Fruit fly (Drosophila melanogaster) whole organism, embryonic: ENCODE results near the gene CG2256.
A peak's percentile ranks its signal among the peaks of the same experiment; 100 is the strongest.

Source experiments
- Antp ChIP-seq: fragments of 200-800 bp; sonication (Bioruptor generic); optimal IDR thresholded peaks from 3 replicates; lab custom pipeline; 2016; ENCODE audit warnings: missing biosample characterization, missing genetic modification characterization
- Awh ChIP-seq: fragments of 200-800 bp; sonication (Bioruptor generic); IDR thresholded peaks from 2 replicates; pipeline ENCODE4, ENCODE4 v1.3.6; 2022; ENCODE audit warnings: missing biosample characterization, missing genetic modification characterization
- CG10366 ChIP-seq: fragments of 200-800 bp; sonication (Bioruptor generic); IDR thresholded peaks from 2 replicates; pipeline ENCODE4 v1.3.6; 2022; ENCODE audit warnings: missing biosample characterization, missing genetic modification characterization
- CG13775 ChIP-seq: fragments of 200-800 bp; sonication (Bioruptor generic); optimal IDR thresholded peaks from 3 replicates; lab custom pipeline; 2017; ENCODE audit warnings: missing biosample characterization, mild to moderate bottlenecking, missing genetic modification characterization
- CG14050 ChIP-seq: fragments of 200-800 bp; sonication (Bioruptor generic); IDR thresholded peaks from 3 replicates; pipeline ENCODE4 v1.3.6; 2022; ENCODE audit warnings: missing biosample characterization, missing genetic modification characterization
- CG14965 ChIP-seq: fragments of 200-800 bp; sonication (Bioruptor generic); optimal IDR thresholded peaks from 2 replicates; lab custom pipeline; 2016; ENCODE audit warnings: missing biosample characterization, missing genetic modification characterization, borderline replicate concordance
- CG1603 ChIP-seq: fragments of 200-800 bp; sonication (Bioruptor generic); optimal IDR thresholded peaks from 2 replicates; lab custom pipeline; 2019; ENCODE audit warnings: missing biosample characterization, mild to moderate bottlenecking, missing genetic modification characterization, moderate library complexity
- CG17361 ChIP-seq: fragments of 200-800 bp; sonication (Bioruptor generic); IDR thresholded peaks from 3 replicates; pipeline ENCODE4 v1.3.6; 2022; ENCODE audit warnings: missing biosample characterization, missing genetic modification characterization
- CG17612 ChIP-seq: fragments of 200-800 bp; sonication (Bioruptor generic); IDR thresholded peaks from 2 replicates; pipeline ENCODE4 v1.3.6; 2022; ENCODE audit warnings: missing biosample characterization, missing genetic modification characterization
- CG2712 ChIP-seq: fragments of 200-800 bp; optimal IDR thresholded peaks from 3 replicates; lab custom pipeline; 2019; ENCODE audit warnings: missing biosample characterization, mild to moderate bottlenecking, missing genetic modification characterization, moderate library complexity
- CG3065 ChIP-seq: fragments of 200-800 bp; sonication (Bioruptor generic); optimal IDR thresholded peaks from 2 replicates; lab custom pipeline; 2016; ENCODE audit warnings: missing biosample characterization, missing genetic modification characterization
- CG3281 ChIP-seq: fragments of 200-800 bp; sonication (Bioruptor generic); optimal IDR thresholded peaks from 3 replicates; lab custom pipeline; 2017; ENCODE audit warnings: missing biosample characterization, mild to moderate bottlenecking, missing genetic modification characterization
- CG5245 ChIP-seq: fragments of 200-800 bp; sonication (Bioruptor generic); optimal IDR thresholded peaks from 3 replicates; lab custom pipeline; 2016; ENCODE audit warnings: missing biosample characterization, missing genetic modification characterization
- CG7839 ChIP-seq: fragments of 200-800 bp; sonication (Bioruptor generic); optimal IDR thresholded peaks from 3 replicates; lab custom pipeline; 2018; ENCODE audit warnings: missing biosample characterization, mild to moderate bottlenecking, missing genetic modification characterization, moderate library complexity
- CG9215 ChIP-seq: fragments of 200-800 bp; sonication (Bioruptor generic); IDR thresholded peaks from 2 replicates; pipeline ENCODE4 v1.3.6; 2022; ENCODE audit warnings: missing biosample characterization, missing genetic modification characterization
- CG9876 ChIP-seq: fragments of 200-800 bp; sonication (Bioruptor generic); optimal IDR thresholded peaks from 2 replicates; lab custom pipeline; 2016; ENCODE audit warnings: missing biosample characterization, missing genetic modification characterization
- Camta ChIP-seq: fragments of 200-800 bp; sonication (Bioruptor generic); optimal IDR thresholded peaks from 2 replicates; lab custom pipeline; 2016; ENCODE audit warnings: missing biosample characterization, missing genetic modification characterization
- CkIIα-i1 ChIP-seq: fragments of 200-800 bp; sonication (Bioruptor generic); IDR thresholded peaks from 2 replicates; pipeline ENCODE4 v1.3.6; 2022; ENCODE audit warnings: missing biosample characterization, missing genetic modification characterization
- Dbx ChIP-seq: fragments of 200-800 bp; sonication (Bioruptor generic); IDR thresholded peaks from 3 replicates; pipeline ENCODE4 v1.3.6; 2022; ENCODE audit warnings: missing biosample characterization, missing genetic modification characterization
- Dip3 ChIP-seq: fragments of 200-800 bp; sonication (Bioruptor generic); optimal IDR thresholded peaks from 3 replicates; lab custom pipeline; 2016; ENCODE audit warnings: missing biosample characterization, missing genetic modification characterization
- Doc2 ChIP-seq: fragments of 200-800 bp; sonication (Bioruptor generic); IDR thresholded peaks from 2 replicates; pipeline ENCODE4 v1.3.6; 2022; ENCODE audit warnings: missing biosample characterization, missing genetic modification characterization
- Gug ChIP-seq: fragments of 200-800 bp; sonication (Bioruptor generic); IDR thresholded peaks from 4 replicates; pipeline ENCODE4 v1.3.6; 2022; ENCODE audit warnings: missing biosample characterization, missing genetic modification characterization
- H2.0 ChIP-seq: fragments of 200-800 bp; sonication (Bioruptor generic); IDR thresholded peaks from 2 replicates; pipeline ENCODE4 v1.3.6; 2022; ENCODE audit warnings: missing biosample characterization, missing genetic modification characterization
- HmgZ ChIP-seq: fragments of 200-800 bp; sonication (Bioruptor generic); optimal IDR thresholded peaks from 2 replicates; lab custom pipeline; 2018; ENCODE audit warnings: missing biosample characterization, mild to moderate bottlenecking, missing genetic modification characterization
- Mad ChIP-seq: fragments of 200-800 bp; sonication (Bioruptor generic); optimal IDR thresholded peaks from 2 replicates; lab custom pipeline; 2016; ENCODE audit warnings: missing biosample characterization, missing genetic modification characterization
- Six4 ChIP-seq: fragments of 200-800 bp; sonication (Bioruptor generic); optimal IDR thresholded peaks from 2 replicates; lab custom pipeline; 2016; ENCODE audit warnings: missing biosample characterization, missing genetic modification characterization
- Sox100B ChIP-seq: fragments of 200-800 bp; sonication (Bioruptor generic); optimal IDR thresholded peaks from 3 replicates; lab custom pipeline; 2018; ENCODE audit warnings: missing biosample characterization, mild to moderate bottlenecking, missing genetic modification characterization
- Xrp1 ChIP-seq: fragments of 200-800 bp; sonication (Bioruptor generic); IDR thresholded peaks from 2 replicates; pipeline ENCODE4 v1.3.6; 2022; ENCODE audit warnings: missing biosample characterization, missing genetic modification characterization
- aop ChIP-seq: fragments of 200-800 bp; sonication (Bioruptor generic); IDR thresholded peaks from 2 replicates; pipeline ENCODE4 v1.3.6; 2022; ENCODE audit warnings: missing biosample characterization, missing genetic modification characterization
- az2 ChIP-seq: fragments of 200-800 bp; sonication (Bioruptor generic); optimal IDR thresholded peaks from 3 replicates; lab custom pipeline; 2016; ENCODE audit warnings: missing biosample characterization, missing genetic modification characterization
- bab2 ChIP-seq: fragments of 200-800 bp; sonication (Bioruptor generic); optimal IDR thresholded peaks from 2 replicates; lab custom pipeline; 2016; ENCODE audit warnings: missing biosample characterization, missing genetic modification characterization
- crc ChIP-seq: fragments of 200-800 bp; sonication (Bioruptor generic); optimal IDR thresholded peaks from 2 replicates; lab custom pipeline; 2016; ENCODE audit warnings: missing biosample characterization, missing genetic modification characterization
- crol ChIP-seq: fragments of 200-800 bp; sonication (Bioruptor generic); IDR thresholded peaks from 2 replicates; pipeline ENCODE4 v1.3.6; 2022; ENCODE audit warnings: missing biosample characterization, missing genetic modification characterization
- cwo ChIP-seq: fragments of 200-800 bp; sonication (Bioruptor generic); optimal IDR thresholded peaks from 3 replicates; lab custom pipeline; 2017; ENCODE audit warnings: missing biosample characterization, missing genetic modification characterization, mild to moderate bottlenecking, moderate library complexity, missing genetic modification reagents
- da ChIP-seq: fragments of 200-800 bp; sonication (Bioruptor generic); optimal IDR thresholded peaks from 2 replicates; lab custom pipeline; 2016; ENCODE audit warnings: missing biosample characterization, missing genetic modification characterization
- emc ChIP-seq: fragments of 200-800 bp; sonication (Bioruptor generic); optimal IDR thresholded peaks from 2 replicates; lab custom pipeline; 2016; ENCODE audit warnings: missing biosample characterization, missing genetic modification characterization
- ems ChIP-seq: fragments of 200-800 bp; sonication (Bioruptor generic); optimal IDR thresholded peaks from 3 replicates; lab custom pipeline; 2016; ENCODE audit warnings: missing biosample characterization, missing genetic modification characterization
- ewg ChIP-seq: fragments of 200-800 bp; sonication (Bioruptor generic); optimal IDR thresholded peaks from 3 replicates; lab custom pipeline; 2017; ENCODE audit warnings: mild to moderate bottlenecking, missing biosample characterization, missing genetic modification reagents, missing genetic modification characterization
- eyg ChIP-seq: fragments of 200-800 bp; sonication (Bioruptor generic); optimal IDR thresholded peaks from 3 replicates; lab custom pipeline; 2016; ENCODE audit warnings: missing biosample characterization, missing genetic modification characterization
- gem ChIP-seq: fragments of 200-800 bp; sonication (Bioruptor generic); optimal IDR thresholded peaks from 2 replicates; lab custom pipeline; 2019; ENCODE audit warnings: missing biosample characterization, mild to moderate bottlenecking, missing genetic modification characterization, moderate library complexity
- hb ChIP-seq: fragments of 200-800 bp; sonication (Bioruptor generic); IDR thresholded peaks from 3 replicates; pipeline ENCODE4 v1.3.6; 2022; ENCODE audit warnings: missing biosample characterization, missing genetic modification characterization; ENCODE audit not compliant: partially characterized antibody
- hkb ChIP-seq, 2 experiments: fragments of 200-800 bp in 1 of 2; fragments of >200 bp in 1 of 2; sonication (Bioruptor generic) in 1 of 2; IDR thresholded peaks in 1 of 2; optimal IDR thresholded peaks in 1 of 2; 2 replicates each; pipeline versions ENCODE4 v1.3.6 to Lab custom; 2017 to 2022; ENCODE audit warnings: missing biosample characterization in 1 of 2, missing genetic modification characterization in 1 of 2
- kni ChIP-seq: fragments of 200-800 bp; sonication (Bioruptor generic); optimal IDR thresholded peaks from 3 replicates; lab custom pipeline; 2017; ENCODE audit warnings: mild to moderate bottlenecking, missing biosample characterization, missing genetic modification reagents, missing genetic modification characterization
- pb ChIP-seq: fragments of 200-800 bp; sonication (Bioruptor generic); optimal IDR thresholded peaks from 3 replicates; lab custom pipeline; 2016; ENCODE audit warnings: missing biosample characterization, missing genetic modification characterization
- psq ChIP-seq: fragments of 200-800 bp; sonication (Bioruptor generic); optimal IDR thresholded peaks from 2 replicates; lab custom pipeline; 2017; ENCODE audit warnings: missing biosample characterization, missing genetic modification characterization
- pum ChIP-seq: fragments of 200-800 bp; sonication (Bioruptor generic); optimal IDR thresholded peaks from 2 replicates; lab custom pipeline; 2016; ENCODE audit warnings: missing biosample characterization, missing genetic modification characterization
- zf30C ChIP-seq: fragments of 200-800 bp; sonication (Bioruptor generic); optimal IDR thresholded peaks from 3 replicates; lab custom pipeline; 2018; ENCODE audit warnings: missing biosample characterization, mild to moderate bottlenecking, missing genetic modification characterization

The CG2256 gene

DNA sequence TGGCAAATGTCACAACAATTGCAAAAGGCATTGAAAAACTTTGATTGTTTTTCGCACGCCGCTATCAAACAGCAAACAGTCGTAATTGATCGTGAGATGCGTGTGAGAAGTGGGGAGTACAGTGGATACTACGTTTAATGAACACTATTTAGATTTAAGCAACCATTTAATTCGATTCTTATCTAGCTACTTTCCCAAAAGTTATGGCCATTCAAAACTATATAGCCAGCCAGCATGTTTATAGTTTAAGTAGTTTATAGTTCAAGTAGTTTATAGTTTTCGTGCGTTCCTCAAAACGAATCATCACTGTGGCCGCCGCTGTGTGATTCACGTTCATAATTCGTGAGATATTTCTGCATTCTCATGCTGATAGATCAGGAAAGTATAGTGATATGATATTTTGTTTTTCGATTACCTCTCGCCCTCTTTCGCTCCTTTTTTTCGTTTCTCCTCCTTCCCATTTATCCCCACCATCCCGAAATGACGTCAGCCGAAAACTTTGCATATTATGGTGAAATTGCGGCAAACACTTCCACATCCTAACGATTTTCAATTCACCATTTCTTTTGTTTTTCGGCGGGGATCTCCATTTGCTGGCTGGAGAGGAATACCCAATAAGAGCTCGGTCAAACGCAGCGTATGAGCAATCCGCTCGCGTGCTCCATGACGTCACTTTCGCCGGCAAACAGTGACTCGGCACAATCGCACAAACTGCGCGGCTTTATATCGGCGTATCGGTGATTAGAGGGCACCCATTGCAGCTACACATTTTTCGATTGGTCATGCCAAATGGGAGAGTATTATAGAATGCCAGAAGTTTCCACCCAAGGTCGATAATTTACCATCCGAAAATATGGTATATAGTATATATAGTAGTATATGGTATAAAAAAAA, 26.6 kb upstream of the CG2256 start (continued):
- TF ChIP-seq CG2712 (tag; lab: Kevin White, UChicago) (peak; percentile 38), Dbx (GFP tag; lab: Robert Waterston, UW) (peak; percentile 84), psq (GFP tag; lab: Kevin White, UChicago) (no peak), H2.0 (peak; percentile 30; the same call in 1 of the 2 replicates), Six4 (GFP tag; lab: Kevin White, UChicago) (no peak), CG5245 (GFP tag; lab: Kevin White, UChicago) (no peak), CG7839 (tag; lab: Kevin White, UChicago) (peak; percentile 75), pum (GFP tag; lab: Kevin White, UChicago) (no peak), Xrp1 (peak; percentile 54; the same call in 1 of the 2 replicates), CG3281 (GFP tag; lab: Kevin White, UChicago) (peak; percentile 79), CG13775 (GFP tag; lab: Kevin White, UChicago) (peak; percentile 11), emc (GFP tag; lab: Kevin White, UChicago) (peak; percentile 36), zf30C (GFP tag; lab: Kevin White, UChicago) (no peak), bab2 (peak; percentile 52), Doc2 (GFP tag; lab: Robert Waterston, UW) (no peak), kni (GFP tag; lab: Kevin White, UChicago) (no peak), Camta (peak; percentile 30), CG1603 (peak; percentile 69), Mad (no peak), Gug (GFP tag; lab: Robert Waterston, UW) (peak; percentile 58; the same call in 2 of the 4 replicates), az2 (GFP tag; lab: Kevin White, UChicago) (peak; percentile 12), CG9876 (GFP tag; lab: Kevin White, UChicago) (no peak), eyg (GFP tag; lab: Kevin White, UChicago) (peak; percentile 43), HmgZ (tag; lab: Kevin White, UChicago) (peak; percentile 61), CkIIα-i1 (GFP tag; lab: Robert Waterston, UW) (no peak), CG14965 (GFP tag; lab: Kevin White, UChicago) (no peak), pb (GFP tag; lab: Kevin White, UChicago) (peak; percentile 23), hb (GFP tag; lab: Robert Waterston, UW) (no peak), crol (GFP tag; lab: Robert Waterston, UW) (no peak), CG17612 (GFP tag; lab: Robert Waterston, UW) (0 out of 2 replicates have a peak, but pooled peaks have one; percentile 46), Awh (GFP tag; lab: Robert Waterston, UW) (no peak), cwo (GFP tag; lab: Kevin White, UChicago) (peak; percentile 73), gem (tag; lab: Kevin White, UChicago) (peak; percentile 74), CG10366 (GFP tag; lab: Robert Waterston, UW) (peak; percentile 72), CG3065 (no peak), ems (peak; percentile 8), Sox100B (peak; percentile 4), ewg (GFP tag; lab: Kevin White, UChicago) (no peak), Dip3 (GFP tag; lab: Kevin White, UChicago) (peak; percentile 74), hkb (optimal IDR thresholded peaks at IDR 0.05; lab: Kevin White, UChicago) (no peak), hkb (GFP tag; IDR thresholded peaks at IDR 0.05; lab: Robert Waterston, UW) (peak; percentile 41; the same call in 1 of the 2 replicates), da (no peak), aop (GFP tag; lab: Robert Waterston, UW) (no peak), CG17361 (GFP tag; lab: Robert Waterston, UW) (0 out of 3 replicates have a peak, but pooled peaks have one; percentile 16), Antp (GFP tag; lab: Kevin White, UChicago) (peak; percentile 11), CG9215 (GFP tag; lab: Robert Waterston, UW) (peak; percentile 47; the same call in 1 of the 2 replicates), CG14050 (GFP tag; lab: Robert Waterston, UW) (peak; percentile 40; the same call in 1 of the 3 replicates), crc (no peak)
